Fruit fly (Drosophila melanogaster) whole organism, embryonic: Measurements from ENCODE around the gene org-1.

Experiments
- CG12942 ChIP-seq: fragments of 200-800 bp; sonication (Bioruptor generic); optimal IDR thresholded peaks from 3 replicates; lab custom pipeline; 2016; ENCODE audit warnings: missing biosample characterization, missing genetic modification characterization
- CG8089 ChIP-seq: fragments of 200-800 bp; sonication (Bioruptor generic); optimal IDR thresholded peaks from 3 replicates; lab custom pipeline; 2016; ENCODE audit warnings: missing biosample characterization, missing genetic modification characterization
- Usf ChIP-seq: fragments of 200-800 bp; sonication (Bioruptor generic); optimal IDR thresholded peaks from 2 replicates; lab custom pipeline; 2017; ENCODE audit warnings: missing genotype, missing biosample characterization, missing genetic modification characterization
- hth ChIP-seq: fragments of >200 bp; optimal IDR thresholded peaks from 2 replicates; lab custom pipeline; 2017; ENCODE audit warnings: inconsistent platforms
- usp ChIP-seq: fragments of >200 bp; optimal IDR thresholded peaks from 2 replicates; lab custom pipeline; 2017; ENCODE audit warnings: missing biosample characterization, missing genetic modification characterization

dm6 chrX:8489485-8489970 lies 34.7 kb upstream of the org-1 start, which contains the start of gene otu:
- TF ChIP-seq hth (lab: Kevin White, UChicago) (no peak), Usf (no peak), usp (GFP tag; lab: Kevin White, UChicago) (no peak), CG8089 (no peak), CG12942 (GFP tag; lab: Kevin White, UChicago) (no peak)
